Fruit fly (Drosophila melanogaster) whole organism, adult: ENCODE data around the gene CG14868.
A peak's percentile ranks its signal among the peaks of the same experiment; 100 is the strongest.

Experiments used
- CG11617 ChIP-seq: fragments of 200-800 bp; sonication (Bioruptor generic); optimal IDR thresholded peaks from 2 replicates; lab custom pipeline; 2017; ENCODE audit warnings: mild to moderate bottlenecking, missing biosample characterization, missing genetic modification reagents, missing genetic modification characterization
- CG12768 ChIP-seq: fragments of 200-800 bp; sonication (Bioruptor generic); optimal IDR thresholded peaks from 2 replicates; lab custom pipeline; 2017; ENCODE audit warnings: missing biosample characterization, missing genetic modification characterization, mild to moderate bottlenecking, moderate library complexity, missing genetic modification reagents
- CG14711 ChIP-seq: fragments of 200-800 bp; sonication (Bioruptor generic); optimal IDR thresholded peaks from 2 replicates; lab custom pipeline; 2018; ENCODE audit warnings: missing biosample characterization, mild to moderate bottlenecking, missing genetic modification characterization, moderate library complexity
- CG1620 ChIP-seq: fragments of 200-800 bp; sonication (Bioruptor generic); optimal IDR thresholded peaks from 2 replicates; lab custom pipeline; 2016; ENCODE audit warnings: missing biosample characterization, missing genetic modification characterization
- CG33017 ChIP-seq: fragments of 200-800 bp; sonication (Bioruptor generic); optimal IDR thresholded peaks from 2 replicates; lab custom pipeline; 2018; ENCODE audit warnings: missing biosample characterization, mild to moderate bottlenecking, missing genetic modification characterization, moderate library complexity
- CG5204 ChIP-seq: fragments of 200-800 bp; sonication (Bioruptor generic); optimal IDR thresholded peaks from 2 replicates; lab custom pipeline; 2016; ENCODE audit warnings: missing biosample characterization, missing genetic modification characterization
- CG7045 ChIP-seq: fragments of 200-800 bp; sonication (Bioruptor generic); optimal IDR thresholded peaks from 2 replicates; lab custom pipeline; 2017; ENCODE audit warnings: missing biosample characterization, mild to moderate bottlenecking, missing genetic modification characterization
- CG7101 ChIP-seq: fragments of 200-800 bp; sonication (Bioruptor generic); optimal IDR thresholded peaks from 2 replicates; lab custom pipeline; 2018; ENCODE audit warnings: missing biosample characterization, mild to moderate bottlenecking, missing genetic modification characterization, moderate library complexity
- Clk ChIP-seq: fragments of 200-800 bp; sonication (Bioruptor generic); optimal IDR thresholded peaks from 2 replicates; lab custom pipeline; 2017; ENCODE audit warnings: missing biosample characterization, missing genetic modification characterization
- Crg-1 ChIP-seq: fragments of 200-800 bp; sonication (Bioruptor generic); optimal IDR thresholded peaks from 2 replicates; lab custom pipeline; 2016; ENCODE audit warnings: missing biosample characterization, missing genetic modification characterization
- Hr96 ChIP-seq: fragments of 200-800 bp; sonication (Bioruptor generic); optimal IDR thresholded peaks from 2 replicates; lab custom pipeline; 2016; ENCODE audit warnings: missing biosample characterization, missing genetic modification characterization
- Mnt ChIP-seq: fragments of 200-800 bp; sonication (Bioruptor generic); optimal IDR thresholded peaks from 2 replicates; lab custom pipeline; 2016; ENCODE audit warnings: missing biosample characterization, mild to moderate bottlenecking, missing genetic modification characterization
- bab1 ChIP-seq: fragments of 200-800 bp; sonication (Bioruptor generic); optimal IDR thresholded peaks from 3 replicates; lab custom pipeline; 2019; ENCODE audit warnings: missing biosample characterization, mild to moderate bottlenecking, missing genetic modification characterization, moderate library complexity
- cic ChIP-seq: fragments of 200-800 bp; sonication (Bioruptor generic); optimal IDR thresholded peaks from 2 replicates; lab custom pipeline; 2017; ENCODE audit warnings: missing biosample characterization, mild to moderate bottlenecking, missing genetic modification characterization, moderate library complexity
- cnc ChIP-seq, 2 experiments: fragments of >200 bp; optimal IDR thresholded peaks; 2 replicates each; lab custom pipeline; 2017
- kay ChIP-seq: fragments of 200-800 bp; sonication (Bioruptor generic); peaks from one replicate; lab custom pipeline; 2016; ENCODE audit warnings: missing biosample characterization, missing genetic modification characterization, borderline replicate concordance
- ovo ChIP-seq: fragments of 200-800 bp; sonication (Bioruptor generic); optimal IDR thresholded peaks from 2 replicates; lab custom pipeline; 2016; ENCODE audit warnings: missing biosample characterization, missing genetic modification characterization
- pad ChIP-seq: fragments of 200-800 bp; sonication (Bioruptor generic); optimal IDR thresholded peaks from 3 replicates; lab custom pipeline; 2017; ENCODE audit warnings: missing biosample characterization, missing genetic modification characterization, mild to moderate bottlenecking, moderate library complexity, missing genetic modification reagents
- tj ChIP-seq: fragments of 200-800 bp; sonication (Bioruptor generic); optimal IDR thresholded peaks from 3 replicates; lab custom pipeline; 2017; ENCODE audit warnings: missing biosample characterization, mild to moderate bottlenecking, missing genetic modification characterization, moderate library complexity
- toe ChIP-seq: fragments of 200-800 bp; sonication (Bioruptor generic); optimal IDR thresholded peaks from 2 replicates; lab custom pipeline; 2016; ENCODE audit warnings: missing biosample characterization, missing genetic modification characterization

The CG14868 gene

dm6 chr3R:15407020-15407501 is 37.3 kb upstream of the CG14868 start, which contains the start of gene CG6125:
CG6125 (minus strand) TSS chr3R:15407070.
- TF ChIP-seq CG12768 (GFP tag; lab: Kevin White, UChicago) (peak; percentile 69), cic (GFP tag; lab: Kevin White, UChicago) (peak; percentile 8), CG5204 (GFP tag; lab: Kevin White, UChicago) (no peak)

- TF ChIP-seq Crg-1 (GFP tag; lab: Kevin White, UChicago): no peak
- TF ChIP-seq CG12768 (GFP tag; lab: Kevin White, UChicago): no peak
- no peak for TF ChIP-seq cic (GFP tag; lab: Kevin White, UChicago)
- no peak for TF ChIP-seq Hr96
Measured at dm6 chr3R:15406393-15406792, 36.6 kb upstream of the CG14868 start.

DNA sequence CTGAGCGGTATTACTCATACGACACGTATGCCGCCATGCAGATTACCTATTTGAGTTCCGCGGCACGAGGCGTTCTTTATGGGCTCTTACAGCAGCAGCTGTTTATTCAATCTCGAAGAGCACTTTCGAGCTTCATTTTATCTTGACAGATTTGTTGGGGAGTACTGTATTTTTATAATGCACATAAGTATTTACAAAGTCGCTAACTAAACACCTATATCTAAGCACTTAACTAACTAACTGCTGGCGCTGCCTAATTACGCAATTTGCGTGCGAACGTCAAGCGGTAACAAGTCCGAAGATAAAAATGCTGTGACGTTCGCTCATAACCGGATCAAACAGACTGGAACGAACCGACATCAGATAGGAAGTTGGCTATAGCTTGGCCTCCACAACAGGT is 32.9 kb upstream of the CG14868 start:
- TF ChIP-seq pad (peak; percentile 51), tj (GFP tag; lab: Kevin White, UChicago) (no peak), CG7101 (peak; percentile 53), Hr96 (no peak), bab1 (no peak), cnc (optimal IDR thresholded peaks at IDR 0.05; lab: Kevin White, UChicago) (no peak), ovo (GFP tag; lab: Kevin White, UChicago) (peak; percentile 2), Mnt (GFP tag; lab: Kevin White, UChicago) (peak; percentile 1), CG33017 (tag; lab: Kevin White, UChicago) (peak; percentile 38), CG11617 (peak; percentile 14), CG5204 (GFP tag; lab: Kevin White, UChicago) (peak; percentile 26), Crg-1 (GFP tag; lab: Kevin White, UChicago) (no peak), toe (GFP tag; lab: Kevin White, UChicago) (peak; percentile 65), CG14711 (tag; lab: Kevin White, UChicago) (peak; percentile 41), kay (GFP tag; lab: Kevin White, UChicago) (peak; percentile 83), CG7045 (peak; percentile 85), CG12768 (GFP tag; lab: Kevin White, UChicago) (peak; percentile 84), CG1620 (GFP tag; lab: Kevin White, UChicago) (no peak), Clk (GFP tag; lab: Kevin White, UChicago) (peak; percentile 46), cic (GFP tag; lab: Kevin White, UChicago) (peak; percentile 82)

DNA sequence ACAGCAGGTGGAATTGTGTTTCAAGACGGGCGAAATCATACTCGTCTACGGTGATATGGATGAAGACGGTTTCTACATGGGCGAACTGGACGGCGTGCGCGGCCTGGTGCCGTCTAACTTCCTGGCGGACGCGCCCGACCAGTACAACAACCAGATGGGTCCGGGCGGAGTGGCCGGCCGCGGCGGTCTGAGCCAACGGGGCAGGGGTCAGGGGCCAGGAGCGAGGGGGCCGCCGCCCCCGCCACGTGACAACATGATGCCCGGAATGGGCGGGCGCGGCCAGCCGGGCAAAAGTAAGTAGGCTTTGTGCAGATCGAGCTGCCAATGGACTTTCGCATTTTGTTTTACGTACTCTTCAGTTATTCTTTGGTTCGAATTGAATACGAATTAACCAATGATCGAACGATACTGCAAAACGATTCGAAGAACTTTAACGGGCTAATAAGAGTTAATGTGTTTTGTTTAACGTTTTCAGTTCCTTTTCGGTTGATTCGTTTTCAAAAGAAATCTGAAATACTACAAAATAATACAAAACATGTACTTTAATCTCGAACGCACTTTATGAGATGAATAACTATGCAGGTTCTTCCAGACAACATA is 23.6 kb upstream of the CG14868 start:
- no peak for TF ChIP-seq bab1

- TF ChIP-seq CG33017 (tag; lab: Kevin White, UChicago) (no peak), tj (GFP tag; lab: Kevin White, UChicago) (no peak), Crg-1 (GFP tag; lab: Kevin White, UChicago) (no peak), Mnt (GFP tag; lab: Kevin White, UChicago) (no peak), cic (GFP tag; lab: Kevin White, UChicago) (no peak), bab1 (no peak), CG1620 (GFP tag; lab: Kevin White, UChicago) (no peak), CG14711 (tag; lab: Kevin White, UChicago) (no peak), CG7045 (no peak), CG7101 (no peak), Clk (GFP tag; lab: Kevin White, UChicago) (no peak), CG12768 (GFP tag; lab: Kevin White, UChicago) (no peak), Hr96 (no peak), pad (no peak), cnc (optimal IDR thresholded peaks at IDR 0.05; lab: Kevin White, UChicago) (no peak), kay (GFP tag; lab: Kevin White, UChicago) (no peak), CG11617 (no peak), ovo (GFP tag; lab: Kevin White, UChicago) (no peak)
Measured at dm6 chr3R:15382851-15383250, 13.1 kb upstream of the CG14868 start, which contains the start of gene h-cup. h-cup (minus strand) TSS chr3R:15382951.

dm6 chr3R:15379071-15379470 is 9.3 kb upstream of the CG14868 start:
- no peak for TF ChIP-seq ovo (GFP tag; lab: Kevin White, UChicago)
- TF ChIP-seq cnc (optimal IDR thresholded peaks at IDR 0.05; lab: Kevin White, UChicago): no peak

DNA sequence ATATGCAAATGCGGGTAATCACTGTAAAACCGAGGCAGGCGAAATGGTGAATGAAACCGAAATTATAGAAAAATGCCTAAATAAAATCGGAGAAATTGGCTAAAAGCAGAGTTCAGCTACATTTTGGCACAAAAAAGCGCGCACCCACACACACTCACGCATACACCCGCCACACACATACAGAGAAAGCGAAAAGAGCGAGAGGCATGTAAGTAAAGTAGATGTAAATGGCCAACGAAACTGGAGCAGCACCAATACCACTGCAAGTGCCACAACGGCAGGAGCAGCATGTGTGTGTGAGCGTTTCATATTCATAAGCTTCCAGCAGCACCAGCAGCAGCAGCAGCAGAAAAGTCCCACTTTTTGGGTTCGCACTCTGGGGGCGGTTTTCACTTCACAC is 5.7 kb upstream of the CG14868 start:
- TF ChIP-seq tj (GFP tag; lab: Kevin White, UChicago): no peak

dm6 chr3R:15374397-15374796 is 4.7 kb upstream of the CG14868 start, which contains the start of gene Rbp:
Rbp (plus strand) TSS chr3R:15374635.
- TF ChIP-seq CG33017 (tag; lab: Kevin White, UChicago) (no peak), toe (GFP tag; lab: Kevin White, UChicago) (no peak), pad (no peak), tj (GFP tag; lab: Kevin White, UChicago) (no peak)
